Worm (Caenorhabditis elegans) whole organism, dauer: ENCODE data around the gene B0302.5.

Experiments
- unc-62 ChIP-seq: sonication (generic microtip); optimal IDR thresholded peaks from 2 replicates; lab custom pipeline; 2017; ENCODE audit warnings: missing biosample characterization, missing genetic modification reagents, missing genetic modification characterization

Gene B0302.5

ce11 chrX:17195080-17195479 lies at the start of gene B0302.5:
Gene B0302.5, minus strand, starts transcription at chrX:17195137.
- no peak for TF ChIP-seq unc-62 (GFP tag; lab: Kevin White, UChicago)

ce11 chrX:17243053-17243452 lies 48.1 kb upstream of the B0302.5 start, which contains the start of gene T25G12.13:
Gene T25G12.13, plus strand, starts transcription at chrX:17243353.
- no peak for TF ChIP-seq unc-62 (GFP tag; lab: Kevin White, UChicago)

ce11 chrX:17237439-17237838 lies 42.5 kb upstream of the B0302.5 start, which contains the start of gene T25G12.11:
Gene T25G12.11, minus strand, starts transcription at chrX:17237539.
- no peak for TF ChIP-seq unc-62 (GFP tag; lab: Kevin White, UChicago)

- TF ChIP-seq unc-62 (GFP tag; lab: Kevin White, UChicago) = no peak
Measured at ce11 chrX:17235749-17236561, 41.0 kb upstream of the B0302.5 start, which contains the start of gene dhs-30. Gene dhs-30, minus strand, starts transcription at chrX:17235838.

- no peak for TF ChIP-seq unc-62 (GFP tag; lab: Kevin White, UChicago)
Measured at ce11 chrX:17234988-17235387, 40.1 kb upstream of the B0302.5 start.

ce11 chrX:17231348-17231747 lies 36.4 kb upstream of the B0302.5 start, which contains the start of gene T25G12.3:
Gene T25G12.3, plus strand, starts transcription at chrX:17231648.
- TF ChIP-seq unc-62 (GFP tag; lab: Kevin White, UChicago) = no peak

ce11 chrX:17230108-17230507 lies 35.2 kb upstream of the B0302.5 start, which contains the start of gene T25G12.6:
Gene T25G12.6, minus strand, starts transcription at chrX:17230208.
- TF ChIP-seq unc-62 (GFP tag; lab: Kevin White, UChicago) = no peak

- no peak for TF ChIP-seq unc-62 (GFP tag; lab: Kevin White, UChicago)
Measured at ce11 chrX:17227376-17227775, 32.4 kb upstream of the B0302.5 start.

- TF ChIP-seq unc-62 (GFP tag; lab: Kevin White, UChicago) = no peak
Measured at ce11 chrX:17221873-17222525, 27.1 kb upstream of the B0302.5 start, which contains the start of gene rab-6.2. Gene rab-6.2, plus strand, starts transcription at chrX:17222475.

ce11 chrX:17217050-17217813 lies 22.3 kb upstream of the B0302.5 start, which contains the start of gene acdh-7:
Gene acdh-7, minus strand, starts transcription at chrX:17217105.
- TF ChIP-seq unc-62 (GFP tag; lab: Kevin White, UChicago) = no peak

- no peak for TF ChIP-seq unc-62 (GFP tag; lab: Kevin White, UChicago)
Measured at ce11 chrX:17216178-17216577, 21.2 kb upstream of the B0302.5 start.

- no peak for TF ChIP-seq unc-62 (GFP tag; lab: Kevin White, UChicago)
Measured at ce11 chrX:17215753-17216152, 20.8 kb upstream of the B0302.5 start.

ce11 chrX:17214803-17215202 lies 19.9 kb upstream of the B0302.5 start, which contains the start of gene acdh-10:
Gene acdh-10, minus strand, starts transcription at chrX:17214903.
- no peak for TF ChIP-seq unc-62 (GFP tag; lab: Kevin White, UChicago)

ce11 chrX:17211513-17211912 lies 16.6 kb upstream of the B0302.5 start:
- no peak for TF ChIP-seq unc-62 (GFP tag; lab: Kevin White, UChicago)

ce11 chrX:17209265-17209664 lies 14.3 kb upstream of the B0302.5 start, which contains the start of gene T08G2.2:
Gene T08G2.2, minus strand, starts transcription at chrX:17209365.
- no peak for TF ChIP-seq unc-62 (GFP tag; lab: Kevin White, UChicago)
